Fruit fly (Drosophila melanogaster) whole organism, embryonic: ENCODE results near the gene NimC3.
A peak's percentile ranks its signal among the peaks of the same experiment; 100 is the strongest.

Experiments
- Antp ChIP-seq: fragments of 200-800 bp; sonication (Bioruptor generic); optimal IDR thresholded peaks from 3 replicates; lab custom pipeline; 2016; ENCODE audit warnings: missing biosample characterization, missing genetic modification characterization
- B-H2 ChIP-seq: fragments of 200-800 bp; sonication (Bioruptor generic); optimal IDR thresholded peaks from 2 replicates; lab custom pipeline; 2018; ENCODE audit warnings: missing biosample characterization, mild to moderate bottlenecking, missing genetic modification characterization
- Bdp1 ChIP-seq: fragments of 200-800 bp; sonication (Bioruptor generic); optimal IDR thresholded peaks from 3 replicates; lab custom pipeline; 2016; ENCODE audit warnings: missing biosample characterization, missing genetic modification characterization
- CG10431 ChIP-seq: fragments of 200-800 bp; sonication (Bioruptor generic); optimal IDR thresholded peaks from 3 replicates; lab custom pipeline; 2018; ENCODE audit warnings: missing biosample characterization, mild to moderate bottlenecking, missing genetic modification characterization
- CG10654 ChIP-seq: fragments of 200-800 bp; sonication (Bioruptor generic); optimal IDR thresholded peaks from 2 replicates; lab custom pipeline; 2016; ENCODE audit warnings: missing biosample characterization, missing genetic modification characterization
- CG12219 ChIP-seq: fragments of 200-800 bp; sonication (Bioruptor generic); optimal IDR thresholded peaks from 3 replicates; lab custom pipeline; 2018; ENCODE audit warnings: missing biosample characterization, mild to moderate bottlenecking, missing genetic modification characterization
- CG13775 ChIP-seq: fragments of 200-800 bp; sonication (Bioruptor generic); optimal IDR thresholded peaks from 3 replicates; lab custom pipeline; 2017; ENCODE audit warnings: missing biosample characterization, mild to moderate bottlenecking, missing genetic modification characterization
- CG13894 ChIP-seq: fragments of 200-800 bp; sonication (Bioruptor generic); optimal IDR thresholded peaks from 3 replicates; lab custom pipeline; 2018; ENCODE audit warnings: missing biosample characterization, mild to moderate bottlenecking, missing genetic modification characterization, moderate library complexity
- CG14014 ChIP-seq: fragments of 200-800 bp; sonication (Bioruptor generic); IDR thresholded peaks from 2 replicates; pipeline ENCODE4 v1.3.6; 2022; ENCODE audit warnings: missing biosample characterization, missing genetic modification characterization
- CG14667 ChIP-seq: fragments of 200-800 bp; sonication (Bioruptor generic); IDR thresholded peaks from 2 replicates; pipeline ENCODE4 v1.3.6; 2022; ENCODE audit warnings: missing biosample characterization, missing genetic modification characterization
- CG15269 ChIP-seq: fragments of 200-800 bp; sonication (Bioruptor generic); optimal IDR thresholded peaks from 2 replicates; lab custom pipeline; 2018; ENCODE audit warnings: missing biosample characterization, mild to moderate bottlenecking, missing genetic modification characterization, moderate library complexity
- CG16779 ChIP-seq: fragments of 200-800 bp; sonication (Bioruptor generic); IDR thresholded peaks from 2 replicates; pipeline ENCODE4 v1.3.6; 2022; ENCODE audit warnings: missing biosample characterization, missing genetic modification characterization
- CG17186 ChIP-seq: fragments of 200-800 bp; sonication (Bioruptor generic); optimal IDR thresholded peaks from 3 replicates; lab custom pipeline; 2017; ENCODE audit warnings: missing biosample characterization, missing genetic modification reagents, missing genetic modification characterization
- CG2712 ChIP-seq: fragments of 200-800 bp; optimal IDR thresholded peaks from 3 replicates; lab custom pipeline; 2019; ENCODE audit warnings: missing biosample characterization, mild to moderate bottlenecking, missing genetic modification characterization, moderate library complexity
- CG3995 ChIP-seq: fragments of 200-800 bp; sonication (Bioruptor generic); optimal IDR thresholded peaks from 3 replicates; lab custom pipeline; 2016; ENCODE audit warnings: missing biosample characterization, missing genetic modification characterization
- CG4424 ChIP-seq: fragments of 200-800 bp; sonication (Bioruptor generic); optimal IDR thresholded peaks from 3 replicates; lab custom pipeline; 2016; ENCODE audit warnings: missing biosample characterization, missing genetic modification characterization
- CG4617 ChIP-seq: fragments of 200-800 bp; sonication (Bioruptor generic); optimal IDR thresholded peaks from 3 replicates; lab custom pipeline; 2016; ENCODE audit warnings: missing biosample characterization, missing genetic modification characterization, borderline replicate concordance
- CG6683 ChIP-seq: fragments of 200-800 bp; sonication (Bioruptor generic); optimal IDR thresholded peaks from 2 replicates; lab custom pipeline; 2017; ENCODE audit warnings: missing biosample characterization, mild to moderate bottlenecking, missing genetic modification characterization, missing genetic modification reagents
- CG7745 ChIP-seq: fragments of 200-800 bp; sonication (Bioruptor generic); optimal IDR thresholded peaks from 2 replicates; lab custom pipeline; 2018; ENCODE audit warnings: missing biosample characterization, mild to moderate bottlenecking, missing genetic modification characterization, moderate library complexity
- CG7987 ChIP-seq: fragments of 200-800 bp; sonication (Bioruptor generic); optimal IDR thresholded peaks from 2 replicates; lab custom pipeline; 2018; ENCODE audit warnings: missing biosample characterization, mild to moderate bottlenecking, missing genetic modification characterization, moderate library complexity
- D19B ChIP-seq: fragments of 200-800 bp; sonication (Bioruptor generic); optimal IDR thresholded peaks from 2 replicates; lab custom pipeline; 2017; ENCODE audit warnings: missing biosample characterization, mild to moderate bottlenecking, missing genetic modification characterization
- E2f1 ChIP-seq: fragments of 200-800 bp; sonication (Bioruptor generic); IDR thresholded peaks from 2 replicates; pipeline ENCODE4 v1.3.6; 2022; ENCODE audit warnings: missing biosample characterization, missing genetic modification characterization
- Fer1 ChIP-seq: fragments of 200-800 bp; sonication (Bioruptor generic); optimal IDR thresholded peaks from 2 replicates; lab custom pipeline; 2017; ENCODE audit warnings: missing biosample characterization, mild to moderate bottlenecking, missing genetic modification characterization
- HmgD ChIP-seq: fragments of 200-800 bp; sonication (Bioruptor generic); optimal IDR thresholded peaks from 3 replicates; lab custom pipeline; 2016; ENCODE audit warnings: missing biosample characterization, missing genetic modification characterization
- MBD-R2 ChIP-seq: fragments of 200-800 bp; sonication (Bioruptor generic); IDR thresholded peaks from 2 replicates; pipeline ENCODE4 v1.3.6; 2022; ENCODE audit warnings: missing biosample characterization, missing genetic modification characterization
- Med ChIP-seq: fragments of 200-800 bp; sonication (Bioruptor generic); peaks from one replicate; lab custom pipeline; 2016; ENCODE audit warnings: missing biosample characterization, missing genetic modification characterization, mild to moderate bottlenecking, inconsistent platforms, moderate library complexity
- NK7.1 ChIP-seq: fragments of 200-800 bp; sonication (Bioruptor generic); optimal IDR thresholded peaks from 3 replicates; lab custom pipeline; 2016; ENCODE audit warnings: missing biosample characterization, missing genetic modification characterization
- Nf-YC ChIP-seq: fragments of 200-800 bp; optimal IDR thresholded peaks from 3 replicates; lab custom pipeline; 2019; ENCODE audit warnings: missing biosample characterization, mild to moderate bottlenecking, missing genetic modification characterization, moderate library complexity
- PHDP ChIP-seq: fragments of 200-800 bp; sonication (Bioruptor generic); optimal IDR thresholded peaks from 3 replicates; lab custom pipeline; 2018; ENCODE audit warnings: missing biosample characterization, mild to moderate bottlenecking, missing genetic modification characterization, moderate library complexity
- Ravus ChIP-seq: fragments of 200-800 bp; sonication (Bioruptor generic); IDR thresholded peaks from 2 replicates; pipeline ENCODE4 v1.3.6; 2022; ENCODE audit warnings: missing biosample characterization, missing genetic modification characterization
- Side ChIP-seq: fragments of 200-800 bp; sonication (Bioruptor generic); optimal IDR thresholded peaks from 2 replicates; lab custom pipeline; 2016; ENCODE audit warnings: missing biosample characterization, missing genetic modification characterization
- Xrp1 ChIP-seq: fragments of 200-800 bp; sonication (Bioruptor generic); IDR thresholded peaks from 2 replicates; pipeline ENCODE4 v1.3.6; 2022; ENCODE audit warnings: missing biosample characterization, missing genetic modification characterization
- abd-A ChIP-seq: fragments of 200-800 bp; sonication (Bioruptor generic); optimal IDR thresholded peaks from 3 replicates; lab custom pipeline; 2019; ENCODE audit warnings: missing biosample characterization, mild to moderate bottlenecking, missing genetic modification characterization, moderate library complexity
- ato ChIP-seq: fragments of 200-800 bp; sonication (Bioruptor generic); IDR thresholded peaks from 2 replicates; pipeline ENCODE4 v1.3.6; 2022; ENCODE audit warnings: missing biosample characterization, missing genetic modification characterization; ENCODE audit not compliant: partially characterized antibody
- bigmax ChIP-seq: fragments of 200-800 bp; sonication (Bioruptor generic); optimal IDR thresholded peaks from 2 replicates; lab custom pipeline; 2018; ENCODE audit warnings: missing biosample characterization, mild to moderate bottlenecking, missing genetic modification characterization
- cg ChIP-seq: fragments of 200-800 bp; sonication (Bioruptor generic); optimal IDR thresholded peaks from 3 replicates; lab custom pipeline; 2019; ENCODE audit warnings: missing biosample characterization, mild to moderate bottlenecking, missing genetic modification characterization, moderate library complexity
- emc ChIP-seq: fragments of 200-800 bp; sonication (Bioruptor generic); optimal IDR thresholded peaks from 2 replicates; lab custom pipeline; 2016; ENCODE audit warnings: missing biosample characterization, missing genetic modification characterization
- hbn ChIP-seq: fragments of 200-800 bp; sonication (Bioruptor generic); IDR thresholded peaks from 2 replicates; pipeline ENCODE4 v1.3.6; 2022; ENCODE audit warnings: missing biosample characterization, missing genetic modification characterization; ENCODE audit not compliant: partially characterized antibody
- jumu ChIP-seq: fragments of 200-800 bp; sonication (Bioruptor generic); optimal IDR thresholded peaks from 3 replicates; lab custom pipeline; 2016; ENCODE audit warnings: missing biosample characterization, missing genetic modification characterization
- ken ChIP-seq: fragments of 200-800 bp; sonication (Bioruptor generic); IDR thresholded peaks from 3 replicates; pipeline ENCODE4 v1.3.6; 2022; ENCODE audit warnings: missing biosample characterization, missing genetic modification characterization
- lbe ChIP-seq: fragments of 200-800 bp; sonication (Bioruptor generic); optimal IDR thresholded peaks from 2 replicates; lab custom pipeline; 2016; ENCODE audit warnings: missing biosample characterization, mild to moderate bottlenecking, missing genetic modification characterization
- maf-S ChIP-seq: fragments of 200-800 bp; sonication (Bioruptor generic); optimal IDR thresholded peaks from 2 replicates; lab custom pipeline; 2016; ENCODE audit warnings: missing biosample characterization, missing genetic modification characterization
- mld ChIP-seq: fragments of 200-800 bp; sonication (Bioruptor generic); IDR thresholded peaks from 3 replicates; pipeline ENCODE4 v1.3.6; 2022; ENCODE audit warnings: missing biosample characterization, missing genetic modification characterization; ENCODE audit not compliant: partially characterized antibody
- rib ChIP-seq: fragments of 200-800 bp; sonication (Bioruptor generic); IDR thresholded peaks from 2 replicates; pipeline ENCODE4 v1.3.6; 2022; ENCODE audit warnings: missing biosample characterization, missing genetic modification characterization
- so ChIP-seq: fragments of 200-800 bp; sonication (Bioruptor generic); IDR thresholded peaks from 3 replicates; pipeline ENCODE4 v1.3.6; 2022; ENCODE audit warnings: missing biosample characterization, missing genetic modification characterization
- sqz ChIP-seq: fragments of 200-800 bp; sonication (Bioruptor generic); optimal IDR thresholded peaks from 3 replicates; lab custom pipeline; 2018; ENCODE audit warnings: missing biosample characterization, mild to moderate bottlenecking, missing genetic modification characterization
- toy ChIP-seq: fragments of 200-800 bp; sonication (Bioruptor generic); IDR thresholded peaks from 2 replicates; pipeline ENCODE4 v1.3.6; 2022; ENCODE audit warnings: missing biosample characterization, missing genetic modification characterization
- trem ChIP-seq: fragments of 200-800 bp; optimal IDR thresholded peaks from 3 replicates; lab custom pipeline; 2019; ENCODE audit warnings: missing biosample characterization, mild to moderate bottlenecking, missing genetic modification characterization, moderate library complexity
- trh ChIP-seq: fragments of 200-800 bp; sonication (Bioruptor generic); optimal IDR thresholded peaks from 2 replicates; lab custom pipeline; 2016; ENCODE audit warnings: missing biosample characterization, missing genetic modification characterization
- vvl ChIP-seq: fragments of 200-800 bp; sonication (Bioruptor generic); IDR thresholded peaks from 2 replicates; pipeline ENCODE4 v1.3.6; 2022; ENCODE audit warnings: missing biosample characterization, missing genetic modification characterization

The NimC3 gene

dm6 chr2L:14011591-14012303 lies 8.3 kb downstream of the NimC3 start (continued):
- TF ChIP-seq CG2712 (tag; lab: Kevin White, UChicago) (peak; percentile 61), Fer1 (peak; percentile 70), CG10654 (GFP tag; lab: Kevin White, UChicago) (no peak), CG12219 (no peak), mld (GFP tag; lab: Robert Waterston, UW) (no peak), Med (peak; percentile 88), trh (GFP tag; lab: Kevin White, UChicago) (no peak), CG14014 (0 out of 2 replicates have a peak, but pooled peaks have one; percentile 59), emc (GFP tag; lab: Kevin White, UChicago) (no peak), ato (GFP tag; lab: Robert Waterston, UW) (no peak), Nf-YC (no peak), so (GFP tag; lab: Robert Waterston, UW) (peak; percentile 51; the same call in 1 of the 3 replicates), CG10431 (GFP tag; lab: Kevin White, UChicago) (no peak), CG17186 (GFP tag; lab: Kevin White, UChicago) (no peak), rib (GFP tag; lab: Robert Waterston, UW) (peak; percentile 12; the same call in 1 of the 2 replicates), abd-A (tag; lab: Kevin White, UChicago) (no peak), PHDP (tag; lab: Kevin White, UChicago) (peak; percentile 56), Ravus (GFP tag; lab: Robert Waterston, UW) (no peak), hbn (GFP tag; lab: Robert Waterston, UW) (no peak), cg (GFP tag; lab: Kevin White, UChicago) (no peak), vvl (GFP tag; lab: Robert Waterston, UW) (peak; percentile 84), CG4617 (no peak), trem (no peak), CG16779 (no peak), CG3995 (GFP tag; lab: Kevin White, UChicago) (no peak), HmgD (no peak), CG13894 (tag; lab: Kevin White, UChicago) (peak; percentile 53), D19B (GFP tag; lab: Kevin White, UChicago) (no peak), CG14667 (GFP tag; lab: Robert Waterston, UW) (no peak), B-H2 (GFP tag; lab: Kevin White, UChicago) (no peak), Xrp1 (GFP tag; lab: Robert Waterston, UW) (peak; percentile 72), MBD-R2 (GFP tag; lab: Robert Waterston, UW) (no peak), sqz (GFP tag; lab: Kevin White, UChicago) (no peak), CG15269 (tag; lab: Kevin White, UChicago) (peak; percentile 59), maf-S (GFP tag; lab: Kevin White, UChicago) (no peak), Antp (no peak), toy (GFP tag; lab: Robert Waterston, UW) (no peak), lbe (GFP tag; lab: Kevin White, UChicago) (no peak), E2f1 (GFP tag; lab: Robert Waterston, UW) (peak; percentile 38; the same call in 1 of the 2 replicates), CG6683 (no peak), CG7987 (peak; percentile 13), CG7745 (no peak), NK7.1 (no peak), jumu (GFP tag; lab: Kevin White, UChicago) (no peak), CG4424 (peak; percentile 40), CG13775 (GFP tag; lab: Kevin White, UChicago) (no peak), Bdp1 (GFP tag; lab: Kevin White, UChicago) (no peak), ken (GFP tag; lab: Robert Waterston, UW) (0 out of 3 replicates have a peak, but pooled peaks have one; percentile 50), bigmax (GFP tag; lab: Kevin White, UChicago) (no peak), Side (GFP tag; lab: Kevin White, UChicago) (no peak)
